Fruit fly (Drosophila melanogaster) whole organism, embryonic: Measurements from ENCODE around the gene Orc2.

Experiments used
- CG16815 ChIP-seq: fragments of 200-800 bp; sonication (Bioruptor generic); optimal IDR thresholded peaks from 3 replicates; lab custom pipeline; 2017; ENCODE audit warnings: missing biosample characterization, mild to moderate bottlenecking, missing genetic modification characterization
- CG3847 ChIP-seq: fragments of 200-800 bp; sonication (Bioruptor generic); IDR thresholded peaks from 2 replicates; pipeline ENCODE4 v1.3.6; 2022; ENCODE audit warnings: missing biosample characterization, missing genetic modification characterization
- CG9817 ChIP-seq: fragments of 200-800 bp; sonication (Bioruptor generic); optimal IDR thresholded peaks from 2 replicates; lab custom pipeline; 2018; ENCODE audit warnings: missing biosample characterization, mild to moderate bottlenecking, missing genetic modification characterization, moderate library complexity
- ERR ChIP-seq: fragments of 200-800 bp; sonication (Bioruptor generic); optimal IDR thresholded peaks from 2 replicates; lab custom pipeline; 2016; ENCODE audit warnings: missing biosample characterization, missing genetic modification characterization
- Mad ChIP-seq: fragments of 200-800 bp; sonication (Bioruptor generic); optimal IDR thresholded peaks from 2 replicates; lab custom pipeline; 2016; ENCODE audit warnings: missing biosample characterization, missing genetic modification characterization
- NFAT ChIP-seq: fragments of 200-800 bp; sonication (Bioruptor generic); IDR thresholded peaks from 2 replicates; pipeline ENCODE4 v1.3.6; 2022; ENCODE audit warnings: missing biosample characterization, missing genetic modification characterization
- Xbp1 ChIP-seq: fragments of 200-800 bp; sonication (Bioruptor generic); optimal IDR thresholded peaks from 3 replicates; lab custom pipeline; 2016; ENCODE audit warnings: missing biosample characterization, mild to moderate bottlenecking, missing genetic modification characterization
- bab2 ChIP-seq: fragments of 200-800 bp; sonication (Bioruptor generic); optimal IDR thresholded peaks from 2 replicates; lab custom pipeline; 2016; ENCODE audit warnings: missing biosample characterization, missing genetic modification characterization
- maf-S ChIP-seq: fragments of 200-800 bp; sonication (Bioruptor generic); optimal IDR thresholded peaks from 2 replicates; lab custom pipeline; 2016; ENCODE audit warnings: missing biosample characterization, missing genetic modification characterization
- repo ChIP-seq: fragments of 200-800 bp; sonication (Bioruptor generic); optimal IDR thresholded peaks from 2 replicates; lab custom pipeline; 2016; ENCODE audit warnings: missing biosample characterization, missing genetic modification characterization

DNA sequence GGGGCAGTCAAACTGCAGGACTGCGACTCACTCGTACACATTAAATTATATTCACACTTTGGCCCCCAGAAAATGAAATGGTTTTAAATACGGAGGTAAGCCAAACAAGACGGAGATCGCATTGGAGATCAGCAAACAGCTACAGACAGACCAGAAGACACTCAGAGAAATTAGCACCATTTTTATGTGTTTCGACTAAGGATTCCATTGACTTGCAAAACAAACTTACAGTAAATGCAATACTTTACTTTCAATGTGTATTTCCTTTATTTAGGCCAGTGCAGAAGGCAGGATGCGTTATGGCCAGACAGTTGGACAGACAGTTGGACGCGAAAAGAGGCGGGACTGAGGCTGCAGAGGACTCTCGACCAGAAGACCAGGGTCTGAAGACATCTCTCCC is 9.5 kb upstream of the Orc2 start:
- no peak for TF ChIP-seq CG9817 (tag; lab: Kevin White, UChicago)
- no peak for TF ChIP-seq Mad (GFP tag; lab: Kevin White, UChicago)
- TF ChIP-seq CG16815 (GFP tag; lab: Kevin White, UChicago): no peak
- TF ChIP-seq bab2 (GFP tag; lab: Kevin White, UChicago): no peak
- TF ChIP-seq NFAT: no peak
- no peak for TF ChIP-seq ERR (GFP tag; lab: Kevin White, UChicago)
- no peak for TF ChIP-seq repo (GFP tag; lab: Kevin White, UChicago)
- no peak for TF ChIP-seq CG3847
- TF ChIP-seq Xbp1 (GFP tag; lab: Kevin White, UChicago): no peak
- TF ChIP-seq maf-S (GFP tag; lab: Kevin White, UChicago): no peak
